Fruit fly (Drosophila melanogaster) whole organism, pupa: Measurements from ENCODE around the gene CG13850.

Source experiments
- CG10348 ChIP-seq: fragments of 200-800 bp; sonication (Bioruptor generic); IDR thresholded peaks from 2 replicates; pipeline ENCODE4 v1.3.6; 2022; ENCODE audit warnings: missing biosample characterization, missing genetic modification characterization
- CG13204 ChIP-seq: fragments of 200-800 bp; sonication (Bioruptor generic); optimal IDR thresholded peaks from 2 replicates; lab custom pipeline; 2018; ENCODE audit warnings: missing biosample characterization, mild to moderate bottlenecking, missing genetic modification characterization, moderate library complexity
- CG14655 ChIP-seq: fragments of 200-800 bp; sonication (Bioruptor generic); optimal IDR thresholded peaks from 3 replicates; lab custom pipeline; 2017; ENCODE audit warnings: mild to moderate bottlenecking, missing biosample characterization, missing genetic modification reagents, missing genetic modification characterization
- CG15710 ChIP-seq: fragments of 200-800 bp; sonication (Bioruptor generic); optimal IDR thresholded peaks from 2 replicates; lab custom pipeline; 2018; ENCODE audit warnings: missing biosample characterization, mild to moderate bottlenecking, missing genetic modification characterization, moderate library complexity
- CG17806 ChIP-seq: fragments of 200-800 bp; sonication (Bioruptor generic); optimal IDR thresholded peaks from 2 replicates; lab custom pipeline; 2018; ENCODE audit warnings: missing biosample characterization, mild to moderate bottlenecking, missing genetic modification characterization, moderate library complexity
- CG32121 ChIP-seq: fragments of 200-800 bp; sonication (Bioruptor generic); IDR thresholded peaks from 2 replicates; pipeline ENCODE4 v1.3.6; 2022; ENCODE audit warnings: missing biosample characterization, missing genetic modification characterization
- CG34367 ChIP-seq: fragments of 200-800 bp; sonication (Bioruptor generic); optimal IDR thresholded peaks from 2 replicates; lab custom pipeline; 2018; ENCODE audit warnings: missing biosample characterization, mild to moderate bottlenecking, missing genetic modification characterization
- CG8301 ChIP-seq: fragments of 200-800 bp; sonication (Bioruptor generic); optimal IDR thresholded peaks from 2 replicates; lab custom pipeline; 2018; ENCODE audit warnings: missing biosample characterization, mild to moderate bottlenecking, missing genetic modification characterization
- D1 ChIP-seq: fragments of 200-800 bp; sonication (Bioruptor generic); optimal IDR thresholded peaks from 2 replicates; lab custom pipeline; 2018; ENCODE audit warnings: missing biosample characterization, mild to moderate bottlenecking, missing genetic modification characterization, moderate library complexity
- EcR ChIP-seq: fragments of 200-800 bp; sonication (Bioruptor generic); optimal IDR thresholded peaks from 3 replicates; lab custom pipeline; 2019; ENCODE audit warnings: missing biosample characterization, missing genetic modification characterization, mild to moderate bottlenecking, moderate library complexity, missing genetic modification reagents
- Pif1B ChIP-seq: fragments of 200-800 bp; sonication (Bioruptor generic); optimal IDR thresholded peaks from 3 replicates; lab custom pipeline; 2016; ENCODE audit warnings: missing biosample characterization, missing genetic modification characterization
- fd96Ca ChIP-seq: fragments of 200-800 bp; sonication (Bioruptor generic); IDR thresholded peaks from 3 replicates; pipeline ENCODE4 v1.3.6; 2022; ENCODE audit warnings: missing biosample characterization, missing genetic modification characterization
- gl ChIP-seq: fragments of 200-800 bp; sonication (Bioruptor generic); optimal IDR thresholded peaks from 2 replicates; lab custom pipeline; 2018; ENCODE audit warnings: missing biosample characterization, mild to moderate bottlenecking, missing genetic modification characterization
- rn ChIP-seq: fragments of 200-800 bp; sonication (Bioruptor generic); IDR thresholded peaks from 2 replicates; pipeline ENCODE4 v1.3.6; 2022; ENCODE audit warnings: missing biosample characterization, missing genetic modification characterization

- TF ChIP-seq CG32121 (no peak), fd96Ca (GFP tag; lab: Robert Waterston, UW) (no peak), gl (tag; lab: Kevin White, UChicago) (no peak), CG8301 (tag; lab: Kevin White, UChicago) (no peak), CG10348 (no peak), CG14655 (GFP tag; lab: Kevin White, UChicago) (no peak), Pif1B (no peak), EcR (GFP tag; lab: Kevin White, UChicago) (no peak), CG17806 (tag; lab: Kevin White, UChicago) (no peak), D1 (tag; lab: Kevin White, UChicago) (no peak), CG34367 (no peak), CG13204 (GFP tag; lab: Kevin White, UChicago) (no peak), CG15710 (tag; lab: Kevin White, UChicago) (no peak), rn (no peak)
Measured at dm6 chr3R:22372535-22372934, 38.2 kb downstream of the CG13850 start, which contains the start of gene CG7069.
